Fruit fly (Drosophila melanogaster) whole organism, embryonic: ENCODE data around the gene Pp1alpha-96A.
A peak's percentile ranks its signal among the peaks of the same experiment; 100 is the strongest.

Source experiments
- ATbp ChIP-seq: fragments of 200-800 bp; sonication (Bioruptor generic); optimal IDR thresholded peaks from 2 replicates; lab custom pipeline; 2017; ENCODE audit warnings: missing biosample characterization, mild to moderate bottlenecking, missing genetic modification characterization, missing genetic modification reagents
- Asciz ChIP-seq: fragments of 200-800 bp; sonication (Bioruptor generic); optimal IDR thresholded peaks from 2 replicates; lab custom pipeline; 2017; ENCODE audit warnings: missing biosample characterization, mild to moderate bottlenecking, missing genetic modification characterization, missing genetic modification reagents
- Atf3 ChIP-seq: fragments of 200-800 bp; sonication (Bioruptor generic); optimal IDR thresholded peaks from 3 replicates; lab custom pipeline; 2016; ENCODE audit warnings: missing biosample characterization, missing genetic modification characterization
- BtbVII ChIP-seq: fragments of 200-800 bp; sonication (Bioruptor generic); optimal IDR thresholded peaks from 3 replicates; lab custom pipeline; 2017; ENCODE audit warnings: missing biosample characterization, mild to moderate bottlenecking, missing genetic modification characterization
- CG10147 ChIP-seq: fragments of 200-800 bp; sonication (Bioruptor generic); optimal IDR thresholded peaks from 2 replicates; lab custom pipeline; 2019; ENCODE audit warnings: missing biosample characterization, mild to moderate bottlenecking, missing genetic modification characterization, moderate library complexity
- CG10274 ChIP-seq: fragments of 200-800 bp; sonication (Bioruptor generic); optimal IDR thresholded peaks from 3 replicates; lab custom pipeline; 2017; ENCODE audit warnings: missing biosample characterization, mild to moderate bottlenecking, missing genetic modification characterization
- CG10979 ChIP-seq: fragments of 200-800 bp; sonication (Bioruptor generic); optimal IDR thresholded peaks from 2 replicates; lab custom pipeline; 2018; ENCODE audit warnings: missing biosample characterization, mild to moderate bottlenecking, missing genetic modification characterization, moderate library complexity
- CG11504 ChIP-seq: fragments of 200-800 bp; sonication (Bioruptor generic); optimal IDR thresholded peaks from 3 replicates; lab custom pipeline; 2019; ENCODE audit warnings: missing biosample characterization, mild to moderate bottlenecking, missing genetic modification characterization, moderate library complexity
- CG11696 ChIP-seq: fragments of 200-800 bp; sonication (Bioruptor generic); IDR thresholded peaks from 2 replicates; pipeline ENCODE4 v1.3.6; 2022; ENCODE audit warnings: missing biosample characterization, missing genetic modification characterization
- CG12236 ChIP-seq: fragments of 200-800 bp; sonication (Bioruptor generic); optimal IDR thresholded peaks from 2 replicates; lab custom pipeline; 2016; ENCODE audit warnings: missing biosample characterization, missing genetic modification characterization
- CG14667 ChIP-seq: fragments of 200-800 bp; sonication (Bioruptor generic); IDR thresholded peaks from 2 replicates; pipeline ENCODE4 v1.3.6; 2022; ENCODE audit warnings: missing biosample characterization, missing genetic modification characterization
- CG14860 ChIP-seq: fragments of 200-800 bp; sonication (Bioruptor generic); IDR thresholded peaks from 3 replicates; pipeline ENCODE4 v1.3.6; 2022; ENCODE audit warnings: missing biosample characterization, missing genetic modification characterization; ENCODE audit not compliant: partially characterized antibody
- CG15269 ChIP-seq: fragments of 200-800 bp; sonication (Bioruptor generic); optimal IDR thresholded peaks from 2 replicates; lab custom pipeline; 2018; ENCODE audit warnings: missing biosample characterization, mild to moderate bottlenecking, missing genetic modification characterization, moderate library complexity
- CG17385 ChIP-seq: fragments of 200-800 bp; sonication (Bioruptor generic); optimal IDR thresholded peaks from 3 replicates; lab custom pipeline; 2018; ENCODE audit warnings: missing biosample characterization, mild to moderate bottlenecking, missing genetic modification characterization
- CG18599 ChIP-seq: fragments of 200-800 bp; sonication (Bioruptor generic); optimal IDR thresholded peaks from 3 replicates; lab custom pipeline; 2017; ENCODE audit warnings: missing biosample characterization, missing genetic modification characterization, mild to moderate bottlenecking, moderate library complexity, missing genetic modification reagents
- CG2678 ChIP-seq: fragments of 200-800 bp; sonication (Bioruptor generic); optimal IDR thresholded peaks from 3 replicates; lab custom pipeline; 2019; ENCODE audit warnings: missing biosample characterization, mild to moderate bottlenecking, missing genetic modification characterization, moderate library complexity
- CG30020 ChIP-seq: fragments of 200-800 bp; optimal IDR thresholded peaks from 2 replicates; lab custom pipeline; 2019; ENCODE audit warnings: missing biosample characterization, mild to moderate bottlenecking, missing genetic modification characterization, moderate library complexity
- CG3163 ChIP-seq: fragments of 200-800 bp; sonication (Bioruptor generic); optimal IDR thresholded peaks from 3 replicates; lab custom pipeline; 2016; ENCODE audit warnings: missing biosample characterization, missing genetic modification characterization
- CG32532 ChIP-seq: fragments of 200-800 bp; sonication (Bioruptor generic); IDR thresholded peaks from 2 replicates; pipeline ENCODE4 v1.3.6; 2022; ENCODE audit warnings: missing biosample characterization, missing genetic modification characterization
- CG34376 ChIP-seq: fragments of 200-800 bp; sonication (Bioruptor generic); optimal IDR thresholded peaks from 2 replicates; lab custom pipeline; 2018; ENCODE audit warnings: missing biosample characterization, mild to moderate bottlenecking, missing genetic modification characterization
- CG6683 ChIP-seq: fragments of 200-800 bp; sonication (Bioruptor generic); optimal IDR thresholded peaks from 2 replicates; lab custom pipeline; 2017; ENCODE audit warnings: missing biosample characterization, mild to moderate bottlenecking, missing genetic modification characterization, missing genetic modification reagents
- CG6765 ChIP-seq: fragments of 200-800 bp; sonication (Bioruptor generic); optimal IDR thresholded peaks from 3 replicates; lab custom pipeline; 2017; ENCODE audit warnings: missing biosample characterization, mild to moderate bottlenecking, missing genetic modification characterization
- CG6813 ChIP-seq: fragments of 200-800 bp; sonication (Bioruptor generic); optimal IDR thresholded peaks from 2 replicates; lab custom pipeline; 2017; ENCODE audit warnings: missing biosample characterization, missing genetic modification characterization, mild to moderate bottlenecking, moderate library complexity, missing genetic modification reagents
- CG7556 ChIP-seq: fragments of 200-800 bp; sonication (Bioruptor generic); optimal IDR thresholded peaks from 2 replicates; lab custom pipeline; 2017; ENCODE audit warnings: missing biosample characterization, mild to moderate bottlenecking, missing genetic modification characterization
- CG8359 ChIP-seq: fragments of 200-800 bp; sonication (Bioruptor generic); optimal IDR thresholded peaks from 2 replicates; lab custom pipeline; 2017; ENCODE audit warnings: missing biosample characterization, mild to moderate bottlenecking, missing genetic modification characterization, borderline replicate concordance
- CG9932 ChIP-seq: fragments of 200-800 bp; sonication (Bioruptor generic); IDR thresholded peaks from 2 replicates; pipeline ENCODE4 v1.3.6; 2022; ENCODE audit warnings: missing biosample characterization, missing genetic modification characterization
- Chrac-16 ChIP-seq: fragments of 200-800 bp; sonication (Bioruptor generic); optimal IDR thresholded peaks from 3 replicates; lab custom pipeline; 2016; ENCODE audit warnings: missing biosample characterization, missing genetic modification characterization
- CoRest ChIP-seq: fragments of 200-800 bp; sonication (Bioruptor generic); optimal IDR thresholded peaks from 3 replicates; lab custom pipeline; 2018; ENCODE audit warnings: missing biosample characterization, mild to moderate bottlenecking, missing genetic modification characterization, moderate library complexity
- E2f2 ChIP-seq: fragments of 200-800 bp; sonication (Bioruptor generic); IDR thresholded peaks from 2 replicates; pipeline ENCODE4 v1.3.6; 2022; ENCODE audit warnings: missing biosample characterization, missing genetic modification characterization
- H15 ChIP-seq: fragments of 200-800 bp; sonication (Bioruptor generic); IDR thresholded peaks from 3 replicates; pipeline ENCODE4 v1.3.6; 2022; ENCODE audit warnings: missing biosample characterization, missing genetic modification characterization
- HHEX ChIP-seq: fragments of 200-800 bp; sonication (Bioruptor generic); optimal IDR thresholded peaks from 3 replicates; lab custom pipeline; 2017; ENCODE audit warnings: missing biosample characterization, mild to moderate bottlenecking, missing genetic modification characterization, missing genetic modification reagents
- Hand ChIP-seq: fragments of 200-800 bp; sonication (Bioruptor generic); optimal IDR thresholded peaks from 2 replicates; lab custom pipeline; 2017; ENCODE audit warnings: mild to moderate bottlenecking, missing biosample characterization, missing genetic modification reagents, missing genetic modification characterization
- Hr51 ChIP-seq, 2 experiments: fragments of 200-800 bp; sonication (Bioruptor generic); optimal IDR thresholded peaks; 2 replicates in 1 of 2; 3 replicates in 1 of 2; lab custom pipeline; 2016 to 2018; ENCODE audit warnings: missing biosample characterization in 2 of 2, missing genetic modification characterization in 2 of 2, mild to moderate bottlenecking in 1 of 2, moderate library complexity in 1 of 2
- Hr78 ChIP-seq, 2 experiments: fragments of 200-800 bp in 1 of 2; fragments of >200 bp in 1 of 2; sonication (Bioruptor generic) in 1 of 2; optimal IDR thresholded peaks; 2 replicates each; lab custom pipeline; 2017 to 2019; ENCODE audit warnings: missing biosample characterization in 2 of 2, missing genetic modification characterization in 2 of 2, mild to moderate bottlenecking in 1 of 2, moderate library complexity in 1 of 2
- Meics ChIP-seq: fragments of 200-800 bp; sonication (Bioruptor generic); optimal IDR thresholded peaks from 2 replicates; lab custom pipeline; 2017; ENCODE audit warnings: missing biosample characterization, mild to moderate bottlenecking, missing genetic modification characterization
- NfI ChIP-seq: fragments of 200-800 bp; sonication (Bioruptor generic); optimal IDR thresholded peaks from 3 replicates; lab custom pipeline; 2018; ENCODE audit warnings: missing biosample characterization, mild to moderate bottlenecking, missing genetic modification characterization, moderate library complexity
- danr ChIP-seq: fragments of 200-800 bp; sonication (Bioruptor generic); IDR thresholded peaks from 2 replicates; pipeline ENCODE4 v1.3.6; 2022; ENCODE audit warnings: missing biosample characterization, missing genetic modification characterization
- ken ChIP-seq: fragments of 200-800 bp; sonication (Bioruptor generic); IDR thresholded peaks from 3 replicates; pipeline ENCODE4 v1.3.6; 2022; ENCODE audit warnings: missing biosample characterization, missing genetic modification characterization
- onecut ChIP-seq: fragments of 200-800 bp; sonication (Bioruptor generic); IDR thresholded peaks from 2 replicates; pipeline ENCODE4 v1.3.6; 2022; ENCODE audit warnings: missing biosample characterization, missing genetic modification characterization
- phol ChIP-seq: fragments of 200-800 bp; sonication (Bioruptor generic); optimal IDR thresholded peaks from 3 replicates; lab custom pipeline; 2018; ENCODE audit warnings: missing biosample characterization, mild to moderate bottlenecking, missing genetic modification characterization, moderate library complexity
- ro ChIP-seq: fragments of 200-800 bp; sonication (Bioruptor generic); IDR thresholded peaks from 2 replicates; pipeline ENCODE4 v1.3.6; 2022; ENCODE audit warnings: missing biosample characterization, missing genetic modification characterization
- vvl ChIP-seq: fragments of 200-800 bp; sonication (Bioruptor generic); IDR thresholded peaks from 2 replicates; pipeline ENCODE4 v1.3.6; 2022; ENCODE audit warnings: missing biosample characterization, missing genetic modification characterization

Pp1alpha-96A gene

dm6 chr3R:24474760-24475159, 43.3 kb upstream of the Pp1alpha-96A start (continued):
- TF ChIP-seq HHEX (peak; percentile 11), CG6813 (GFP tag; lab: Kevin White, UChicago) (peak; percentile 26), CoRest (tag; lab: Kevin White, UChicago) (no peak), ro (GFP tag; lab: Robert Waterston, UW) (no peak), H15 (GFP tag; lab: Robert Waterston, UW) (no peak), CG10147 (peak; percentile 23), danr (GFP tag; lab: Robert Waterston, UW) (no peak), CG10979 (no peak), NfI (GFP tag; lab: Kevin White, UChicago) (peak; percentile 35), BtbVII (peak; percentile 13), CG34376 (peak; percentile 42), CG6765 (GFP tag; lab: Kevin White, UChicago) (peak; percentile 17), onecut (no peak), vvl (GFP tag; lab: Robert Waterston, UW) (no peak), CG17385 (GFP tag; lab: Kevin White, UChicago) (peak; percentile 26), CG6683 (peak; percentile 10), CG3163 (no peak), CG14860 (no peak), CG8359 (no peak), CG14667 (GFP tag; lab: Robert Waterston, UW) (no peak), CG11696 (no peak), Asciz (no peak), Hand (peak; percentile 58), CG10274 (GFP tag; lab: Kevin White, UChicago) (no peak), ATbp (GFP tag; lab: Kevin White, UChicago) (no peak), CG9932 (peak; percentile 18; the same call in 1 of the 2 replicates), CG2678 (tag; lab: Kevin White, UChicago) (peak; percentile 62), Meics (GFP tag; lab: Kevin White, UChicago) (peak; percentile 47), CG32532 (GFP tag; lab: Robert Waterston, UW) (peak; percentile 58; the same call in 1 of the 2 replicates), CG7556 (GFP tag; lab: Kevin White, UChicago) (peak; percentile 3), CG30020 (tag; lab: Kevin White, UChicago) (no peak), phol (tag; lab: Kevin White, UChicago) (no peak), CG15269 (tag; lab: Kevin White, UChicago) (peak; percentile 39), Hr51 (GFP tag; optimal IDR thresholded peaks at IDR 0.05; lab: Kevin White, UChicago) (peak in 1 of 2 experiments; percentile 22), Hr78 (GFP tag; optimal IDR thresholded peaks at IDR 0.05; lab: Kevin White, UChicago) (no peak), CG12236 (GFP tag; lab: Kevin White, UChicago) (no peak), Atf3 (GFP tag; lab: Kevin White, UChicago) (no peak), Chrac-16 (GFP tag; lab: Kevin White, UChicago) (no peak), CG11504 (tag; lab: Kevin White, UChicago) (peak; percentile 28), ken (GFP tag; lab: Robert Waterston, UW) (no peak), CG18599 (GFP tag; lab: Kevin White, UChicago) (peak; percentile 83), E2f2 (GFP tag; lab: Robert Waterston, UW) (0 out of 2 replicates have a peak, but pooled peaks have one; percentile 13)
